Worm (Caenorhabditis elegans): ENCODE data around the gene ztf-9.

- no peak for TF ChIP-seq elt-2 (tag; optimal IDR thresholded peaks at IDR 0.05)
- TF ChIP-seq fkh-10 (GFP tag; optimal IDR thresholded peaks at IDR 0.05) = no peak
- no peak for TF ChIP-seq pag-3 (tag; optimal IDR thresholded peaks at IDR 0.05; ENCODE audit: borderline replicate concordance)
- TF ChIP-seq nhr-232 (tag; optimal IDR thresholded peaks at IDR 0.05) = no peak
- no peak for TF ChIP-seq dmd-4 (tag; optimal IDR thresholded peaks at IDR 0.05; ENCODE audit: borderline replicate concordance)
- TF ChIP-seq ets-4 (tag; optimal IDR thresholded peaks at IDR 0.05) = no peak
- TF ChIP-seq pqm-1 (tag; optimal IDR thresholded peaks at IDR 0.05) = no peak
- TF ChIP-seq unc-42 (tag; optimal IDR thresholded peaks at IDR 0.05) = no peak
Measured at ce11 chrV:9654154-9654805, 37.7 kb downstream of the ztf-9 start, which contains the start of gene cyp-29A4.

Data from whole organism, late embryonic.